Fruit fly (Drosophila melanogaster) whole organism, embryonic: ENCODE results near the gene Kaz-m1.

Source experiments
- Asciz ChIP-seq: fragments of 200-800 bp; sonication (Bioruptor generic); optimal IDR thresholded peaks from 2 replicates; lab custom pipeline; 2017; ENCODE audit warnings: missing biosample characterization, mild to moderate bottlenecking, missing genetic modification characterization, missing genetic modification reagents
- Atf6 ChIP-seq: fragments of 200-800 bp; sonication (Bioruptor generic); IDR thresholded peaks from 2 replicates; pipeline ENCODE4 v1.3.6; 2022; ENCODE audit warnings: missing biosample characterization, missing genetic modification characterization
- CG1024 ChIP-seq: fragments of 200-800 bp; sonication (Bioruptor generic); IDR thresholded peaks from 2 replicates; pipeline ENCODE4 v1.3.6; 2022; ENCODE audit warnings: missing biosample characterization, missing genetic modification characterization
- CG10431 ChIP-seq: fragments of 200-800 bp; sonication (Bioruptor generic); optimal IDR thresholded peaks from 3 replicates; lab custom pipeline; 2018; ENCODE audit warnings: missing biosample characterization, mild to moderate bottlenecking, missing genetic modification characterization
- CG10979 ChIP-seq: fragments of 200-800 bp; sonication (Bioruptor generic); optimal IDR thresholded peaks from 2 replicates; lab custom pipeline; 2018; ENCODE audit warnings: missing biosample characterization, mild to moderate bottlenecking, missing genetic modification characterization, moderate library complexity
- CG11247 ChIP-seq: fragments of 200-800 bp; sonication (Bioruptor generic); IDR thresholded peaks from 2 replicates; pipeline ENCODE4 v1.3.6; 2022; ENCODE audit warnings: missing biosample characterization, missing genetic modification characterization
- CG11456 ChIP-seq: fragments of 200-800 bp; sonication (Bioruptor generic); IDR thresholded peaks from 3 replicates; pipeline ENCODE4 v1.3.6; 2022; ENCODE audit warnings: missing biosample characterization, missing genetic modification characterization
- CG11560 ChIP-seq: fragments of 200-800 bp; sonication (Bioruptor generic); IDR thresholded peaks from 3 replicates; pipeline ENCODE4 v1.3.6; 2022; ENCODE audit warnings: missing biosample characterization, missing genetic modification characterization
- CG12219 ChIP-seq: fragments of 200-800 bp; sonication (Bioruptor generic); optimal IDR thresholded peaks from 3 replicates; lab custom pipeline; 2018; ENCODE audit warnings: missing biosample characterization, mild to moderate bottlenecking, missing genetic modification characterization
- CG1603 ChIP-seq: fragments of 200-800 bp; sonication (Bioruptor generic); optimal IDR thresholded peaks from 2 replicates; lab custom pipeline; 2019; ENCODE audit warnings: missing biosample characterization, mild to moderate bottlenecking, missing genetic modification characterization, moderate library complexity
- CG16813 ChIP-seq: fragments of 200-800 bp; sonication (Bioruptor generic); IDR thresholded peaks from 3 replicates; pipeline ENCODE4 v1.3.6; 2022; ENCODE audit warnings: missing biosample characterization, missing genetic modification characterization; ENCODE audit not compliant: partially characterized antibody
- CG17802 ChIP-seq: fragments of 200-800 bp; sonication (Bioruptor generic); optimal IDR thresholded peaks from 2 replicates; lab custom pipeline; 2018; ENCODE audit warnings: missing biosample characterization, mild to moderate bottlenecking, missing genetic modification characterization, moderate library complexity
- CG18764 ChIP-seq: fragments of 200-800 bp; sonication (Bioruptor generic); optimal IDR thresholded peaks from 3 replicates; lab custom pipeline; 2016; ENCODE audit warnings: missing biosample characterization, missing genetic modification characterization
- CG2875 ChIP-seq: fragments of 200-800 bp; sonication (Bioruptor generic); optimal IDR thresholded peaks from 2 replicates; lab custom pipeline; 2017; ENCODE audit warnings: missing biosample characterization, mild to moderate bottlenecking, missing genetic modification characterization, missing genetic modification reagents
- CG31365 ChIP-seq: fragments of 200-800 bp; sonication (Bioruptor generic); optimal IDR thresholded peaks from 2 replicates; lab custom pipeline; 2018; ENCODE audit warnings: missing biosample characterization, mild to moderate bottlenecking, missing genetic modification characterization
- CG34224 ChIP-seq: fragments of 200-800 bp; sonication (Bioruptor generic); IDR thresholded peaks from 3 replicates; pipeline ENCODE4 v1.3.6; 2022; ENCODE audit warnings: missing biosample characterization, missing genetic modification characterization; ENCODE audit not compliant: partially characterized antibody
- CG34422 ChIP-seq: fragments of 200-800 bp; sonication (Bioruptor generic); IDR thresholded peaks from 3 replicates; pipeline ENCODE4 v1.3.6; 2022; ENCODE audit warnings: missing biosample characterization, missing genetic modification characterization
- CG43689 ChIP-seq: fragments of 200-800 bp; sonication (Bioruptor generic); IDR thresholded peaks from 2 replicates; pipeline ENCODE4 v1.3.6; 2022; ENCODE audit warnings: missing biosample characterization, missing genetic modification characterization
- CG6175 ChIP-seq: fragments of 200-800 bp; sonication (Bioruptor generic); IDR thresholded peaks from 3 replicates; pipeline ENCODE4 v1.3.6; 2022; ENCODE audit warnings: missing biosample characterization, missing genetic modification characterization
- CG6689 ChIP-seq: fragments of 200-800 bp; sonication (Bioruptor generic); IDR thresholded peaks from 2 replicates; pipeline ENCODE4 v1.3.6; 2022; ENCODE audit warnings: missing biosample characterization, missing genetic modification characterization
- CG7786 ChIP-seq: fragments of 200-800 bp; sonication (Bioruptor generic); optimal IDR thresholded peaks from 2 replicates; lab custom pipeline; 2016; ENCODE audit warnings: missing biosample characterization, missing genetic modification characterization
- CG7839 ChIP-seq: fragments of 200-800 bp; sonication (Bioruptor generic); optimal IDR thresholded peaks from 3 replicates; lab custom pipeline; 2018; ENCODE audit warnings: missing biosample characterization, mild to moderate bottlenecking, missing genetic modification characterization, moderate library complexity
- CG8290 ChIP-seq, 3 experiments: fragments of 200-800 bp; sonication (Bioruptor generic); optimal IDR thresholded peaks; 2 replicates each; lab custom pipeline; 2016 to 2019; ENCODE audit warnings: missing biosample characterization in 3 of 3, missing genetic modification characterization in 3 of 3, mild to moderate bottlenecking in 2 of 3, moderate library complexity in 1 of 3
- CkIIα-i1 ChIP-seq: fragments of 200-800 bp; sonication (Bioruptor generic); IDR thresholded peaks from 2 replicates; pipeline ENCODE4 v1.3.6; 2022; ENCODE audit warnings: missing biosample characterization, missing genetic modification characterization
- E2f1 ChIP-seq: fragments of 200-800 bp; sonication (Bioruptor generic); IDR thresholded peaks from 2 replicates; pipeline ENCODE4 v1.3.6; 2022; ENCODE audit warnings: missing biosample characterization, missing genetic modification characterization
- Gug ChIP-seq: fragments of 200-800 bp; sonication (Bioruptor generic); IDR thresholded peaks from 4 replicates; pipeline ENCODE4 v1.3.6; 2022; ENCODE audit warnings: missing biosample characterization, missing genetic modification characterization
- Hr3 ChIP-seq: fragments of 200-800 bp; sonication (Bioruptor generic); optimal IDR thresholded peaks from 3 replicates; lab custom pipeline; 2016; ENCODE audit warnings: missing biosample characterization, missing genetic modification characterization
- NFAT ChIP-seq: fragments of 200-800 bp; sonication (Bioruptor generic); IDR thresholded peaks from 2 replicates; pipeline ENCODE4 v1.3.6; 2022; ENCODE audit warnings: missing biosample characterization, missing genetic modification characterization
- Neu2 ChIP-seq: fragments of 200-800 bp; sonication (Bioruptor generic); optimal IDR thresholded peaks from 3 replicates; lab custom pipeline; 2016; ENCODE audit warnings: missing biosample characterization, missing genetic modification characterization, borderline replicate concordance
- PHDP ChIP-seq: fragments of 200-800 bp; sonication (Bioruptor generic); optimal IDR thresholded peaks from 3 replicates; lab custom pipeline; 2018; ENCODE audit warnings: missing biosample characterization, mild to moderate bottlenecking, missing genetic modification characterization, moderate library complexity
- Spps ChIP-seq: fragments of 200-800 bp; sonication (Bioruptor generic); optimal IDR thresholded peaks from 2 replicates; lab custom pipeline; 2018; ENCODE audit warnings: missing biosample characterization, mild to moderate bottlenecking, missing genetic modification characterization
- Trl ChIP-seq, 3 experiments: fragments of >200 bp in 2 of 3; fragments of 200-800 bp in 1 of 3; sonication (Bioruptor generic) in 1 of 3; optimal IDR thresholded peaks; 2 replicates in 1 of 3; 3 replicates in 2 of 3; lab custom pipeline; 2016 to 2017; ENCODE audit warnings: missing biosample characterization in 1 of 3, missing genetic modification characterization in 1 of 3
- abd-A ChIP-seq: fragments of 200-800 bp; sonication (Bioruptor generic); optimal IDR thresholded peaks from 3 replicates; lab custom pipeline; 2019; ENCODE audit warnings: missing biosample characterization, mild to moderate bottlenecking, missing genetic modification characterization, moderate library complexity
- bigmax ChIP-seq: fragments of 200-800 bp; sonication (Bioruptor generic); optimal IDR thresholded peaks from 2 replicates; lab custom pipeline; 2018; ENCODE audit warnings: missing biosample characterization, mild to moderate bottlenecking, missing genetic modification characterization
- chn ChIP-seq: fragments of 200-800 bp; sonication (Bioruptor generic); optimal IDR thresholded peaks from 2 replicates; lab custom pipeline; 2016; ENCODE audit warnings: missing biosample characterization, missing genetic modification characterization
- da ChIP-seq: fragments of 200-800 bp; sonication (Bioruptor generic); optimal IDR thresholded peaks from 2 replicates; lab custom pipeline; 2016; ENCODE audit warnings: missing biosample characterization, missing genetic modification characterization
- dati ChIP-seq: fragments of 200-800 bp; sonication (Bioruptor generic); IDR thresholded peaks from 2 replicates; pipeline ENCODE4 v1.3.6; 2022; ENCODE audit warnings: missing biosample characterization, missing genetic modification characterization
- dimm ChIP-seq: fragments of 200-800 bp; sonication (Bioruptor generic); IDR thresholded peaks from 2 replicates; pipeline ENCODE4 v1.3.6; 2022; ENCODE audit warnings: missing biosample characterization, missing genetic modification characterization
- gem ChIP-seq: fragments of 200-800 bp; sonication (Bioruptor generic); optimal IDR thresholded peaks from 2 replicates; lab custom pipeline; 2019; ENCODE audit warnings: missing biosample characterization, mild to moderate bottlenecking, missing genetic modification characterization, moderate library complexity
- jumu ChIP-seq: fragments of 200-800 bp; sonication (Bioruptor generic); optimal IDR thresholded peaks from 3 replicates; lab custom pipeline; 2016; ENCODE audit warnings: missing biosample characterization, missing genetic modification characterization
- knrl ChIP-seq: fragments of 200-800 bp; sonication (Bioruptor generic); IDR thresholded peaks from 3 replicates; pipeline ENCODE4 v1.3.6; 2022; ENCODE audit warnings: missing biosample characterization, missing genetic modification characterization; ENCODE audit not compliant: partially characterized antibody
- lilli ChIP-seq: fragments of 200-800 bp; sonication (Bioruptor generic); optimal IDR thresholded peaks from 3 replicates; lab custom pipeline; 2016; ENCODE audit warnings: missing biosample characterization, missing genetic modification characterization
- nau ChIP-seq: fragments of 200-800 bp; sonication (Bioruptor generic); optimal IDR thresholded peaks from 3 replicates; lab custom pipeline; 2017; ENCODE audit warnings: missing biosample characterization, mild to moderate bottlenecking, missing genetic modification characterization, missing genetic modification reagents
- nerfin-1 ChIP-seq: fragments of 200-800 bp; sonication (Bioruptor generic); optimal IDR thresholded peaks from 3 replicates; lab custom pipeline; 2019; ENCODE audit warnings: missing biosample characterization, mild to moderate bottlenecking, missing genetic modification characterization, moderate library complexity
- prd ChIP-seq, 3 experiments: fragments of >200 bp in 2 of 3; fragments of 200-800 bp in 1 of 3; sonication (Bioruptor generic) in 1 of 3; optimal IDR thresholded peaks in 2 of 3; IDR thresholded peaks in 1 of 3; 2 replicates in 2 of 3; 3 replicates in 1 of 3; pipeline versions ENCODE4 v1.3.6 to Lab custom; 2017 to 2022; ENCODE audit warnings: missing biosample characterization in 1 of 3, missing genetic modification characterization in 1 of 3
- run ChIP-seq: fragments of 200-800 bp; sonication (Bioruptor generic); optimal IDR thresholded peaks from 3 replicates; lab custom pipeline; 2018; ENCODE audit warnings: missing biosample characterization, mild to moderate bottlenecking, missing genetic modification characterization
- trem ChIP-seq: fragments of 200-800 bp; optimal IDR thresholded peaks from 3 replicates; lab custom pipeline; 2019; ENCODE audit warnings: missing biosample characterization, mild to moderate bottlenecking, missing genetic modification characterization, moderate library complexity
- usp ChIP-seq: fragments of >200 bp; optimal IDR thresholded peaks from 2 replicates; lab custom pipeline; 2017; ENCODE audit warnings: missing biosample characterization, missing genetic modification characterization
- zfh1 ChIP-seq: fragments of 200-800 bp; sonication (Bioruptor generic); IDR thresholded peaks from 3 replicates; pipeline ENCODE4 v1.3.6; 2022; ENCODE audit warnings: missing biosample characterization, missing genetic modification characterization

The Kaz-m1 gene

dm6 chr3R:26059195-26059594, 44.7 kb downstream of the Kaz-m1 start, which contains the start of the genes RpL34a and Trmt61 (continued):
- TF ChIP-seq E2f1 (GFP tag; lab: Robert Waterston, UW) (peak; percentile 84), CG1603 (tag; lab: Kevin White, UChicago) (peak; percentile 85), gem (peak; percentile 83), CG1024 (no peak), bigmax (peak; percentile 21), knrl (GFP tag; lab: Robert Waterston, UW) (peak; percentile 90), CG10431 (peak; percentile 83), dati (GFP tag; lab: Robert Waterston, UW) (no peak), Trl (optimal IDR thresholded peaks at IDR 0.05; lab: Kevin White, UChicago) (no peak), Trl (GFP tag; optimal IDR thresholded peaks at IDR 0.05; lab: Kevin White, UChicago) (peak; percentile 83), CG11560 (tag; lab: Robert Waterston, UW) (no peak), CG7839 (peak; percentile 84), trem (tag; lab: Kevin White, UChicago) (peak; percentile 94), CG34422 (GFP tag; lab: Robert Waterston, UW) (peak; percentile 76), CG11247 (GFP tag; lab: Robert Waterston, UW) (peak; percentile 34; the same call in 1 of the 2 replicates), CG31365 (peak; percentile 77), CG2875 (GFP tag; lab: Kevin White, UChicago) (peak; percentile 76), CG8290 (GFP tag; optimal IDR thresholded peaks at IDR 0.05; lab: Kevin White, UChicago) (peak; percentile 75), CG8290 (tag; optimal IDR thresholded peaks at IDR 0.05; lab: Kevin White, UChicago) (peak in 1 of 2 experiments; percentile 71), CG43689 (GFP tag; lab: Robert Waterston, UW) (peak; percentile 75), run (peak; percentile 81), CG7786 (GFP tag; lab: Kevin White, UChicago) (peak; percentile 42), jumu (GFP tag; lab: Kevin White, UChicago) (peak; percentile 66), CG6689 (GFP tag; lab: Robert Waterston, UW) (peak; percentile 68; the same call in 1 of the 2 replicates), PHDP (tag; lab: Kevin White, UChicago) (peak; percentile 92), Atf6 (GFP tag; lab: Robert Waterston, UW) (peak; percentile 84), zfh1 (GFP tag; lab: Robert Waterston, UW) (peak; percentile 71), CG11456 (GFP tag; lab: Robert Waterston, UW) (peak; percentile 61; the same call in 1 of the 3 replicates), CG10979 (tag; lab: Kevin White, UChicago) (peak; percentile 83), lilli (GFP tag; lab: Kevin White, UChicago) (peak; percentile 79), abd-A (no peak), dimm (GFP tag; lab: Robert Waterston, UW) (no peak), NFAT (peak; percentile 54; the same call in 1 of the 2 replicates), Asciz (GFP tag; lab: Kevin White, UChicago) (peak; percentile 93), Hr3 (GFP tag; lab: Kevin White, UChicago) (peak; percentile 72), Neu2 (GFP tag; lab: Kevin White, UChicago) (peak; percentile 52), Gug (no peak), da (GFP tag; lab: Kevin White, UChicago) (peak; percentile 5), Spps (tag; lab: Kevin White, UChicago) (peak; percentile 79), CG17802 (tag; lab: Kevin White, UChicago) (peak; percentile 60), CG12219 (GFP tag; lab: Kevin White, UChicago) (peak; percentile 76), CkIIα-i1 (GFP tag; lab: Robert Waterston, UW) (no peak), nerfin-1 (peak; percentile 90), CG16813 (GFP tag; lab: Robert Waterston, UW) (peak; percentile 87), usp (GFP tag; lab: Kevin White, UChicago) (no peak), prd (optimal IDR thresholded peaks at IDR 0.05; lab: Kevin White, UChicago) (no peak), prd (GFP tag; IDR thresholded peaks at IDR 0.05; lab: Robert Waterston, UW) (peak; percentile 68), CG18764 (GFP tag; lab: Kevin White, UChicago) (peak; percentile 71), CG6175 (GFP tag; lab: Robert Waterston, UW) (peak; percentile 46; the same call in 1 of the 3 replicates), chn (peak; percentile 72), nau (GFP tag; lab: Kevin White, UChicago) (peak; percentile 95), CG34224 (GFP tag; lab: Robert Waterston, UW) (peak; percentile 84)
